Worm (Caenorhabditis elegans) whole organism, young adult: ENCODE measurements around the gene osta-3.

Experiments used
- F23B12.7 ChIP-seq: sonication (generic microtip); optimal IDR thresholded peaks from 2 replicates; lab custom pipeline; 2017; ENCODE audit warnings: missing genetic modification characterization, mild to moderate bottlenecking, missing compliant biosample characterization, antibody characterized with exemption, moderate library complexity; ENCODE audit not compliant: insufficient read depth
- F33H1.4 ChIP-seq: fragments of 200-800 bp; sonication (Bioruptor generic); IDR thresholded peaks from 2 replicates; pipeline ENCODE4 v1.3.6; 2022; ENCODE audit warnings: missing genetic modification reagents, missing genetic modification characterization, missing compliant biosample characterization
- F39B2.1 ChIP-seq: fragments of 200-800 bp; sonication (Bioruptor generic); IDR thresholded peaks from 2 replicates; pipeline ENCODE4 v1.3.6; 2022; ENCODE audit warnings: missing genetic modification reagents, missing genetic modification characterization, missing compliant biosample characterization
- F49E8.2 ChIP-seq: sonication (generic microtip); optimal IDR thresholded peaks from 3 replicates; lab custom pipeline; 2017; ENCODE audit warnings: missing genetic modification characterization, mild to moderate bottlenecking, missing compliant biosample characterization, antibody characterized with exemption, moderate library complexity; ENCODE audit not compliant: insufficient read depth
- F52B5.7 ChIP-seq: sonication (generic microtip); optimal IDR thresholded peaks from 2 replicates; lab custom pipeline; 2016; ENCODE audit warnings: mild to moderate bottlenecking, missing genetic modification characterization, missing compliant biosample characterization
- F57C9.4 ChIP-seq: sonication (generic microtip); optimal IDR thresholded peaks from 2 replicates; lab custom pipeline; 2017; ENCODE audit warnings: mild to moderate bottlenecking, missing genetic modification characterization, missing compliant biosample characterization
- Y53G8AR.9 ChIP-seq: fragments of 200-800 bp; sonication (Bioruptor generic); conservative IDR thresholded peaks from 2 replicates; pipeline ENCODE4 v1.3.6; 2022; ENCODE audit warnings: missing genetic modification reagents, missing genetic modification characterization, missing compliant biosample characterization
- Y56A3A.18 ChIP-seq: fragments of 200-800 bp; sonication (Bioruptor generic); IDR thresholded peaks from 2 replicates; pipeline ENCODE4 v1.3.6; 2022; ENCODE audit warnings: missing genetic modification reagents, missing genetic modification characterization, missing compliant biosample characterization
- ZK185.1 ChIP-seq: sonication (generic microtip); optimal IDR thresholded peaks from 2 replicates; lab custom pipeline; 2016; ENCODE audit warnings: mild to moderate bottlenecking, missing genetic modification characterization, missing compliant biosample characterization; ENCODE audit not compliant: poor library complexity, severe bottlenecking
- akir-1 ChIP-seq: fragments of 200-800 bp; sonication (Bioruptor generic); optimal IDR thresholded peaks from 2 replicates; lab custom pipeline; 2018; ENCODE audit warnings: mild to moderate bottlenecking, missing genetic modification characterization, moderate library complexity, missing compliant biosample characterization
- aptf-2 ChIP-seq: fragments of 200-800 bp; sonication (Bioruptor generic); conservative IDR thresholded peaks from 2 replicates; pipeline ENCODE4 v1.3.6; 2022; ENCODE audit warnings: missing genetic modification reagents, missing genetic modification characterization, missing compliant biosample characterization
- atf-7 ChIP-seq: sonication (generic microtip); optimal IDR thresholded peaks from 2 replicates; lab custom pipeline; 2017; ENCODE audit warnings: mild to moderate bottlenecking, missing genetic modification characterization, missing compliant biosample characterization
- athp-1 ChIP-seq: sonication (generic microtip); optimal IDR thresholded peaks from 2 replicates; lab custom pipeline; 2017; ENCODE audit warnings: mild to moderate bottlenecking, missing genetic modification characterization, missing compliant biosample characterization
- cebp-1 ChIP-seq, 2 experiments: fragments of 200-800 bp in 1 of 2; sonication (Bioruptor generic) in 1 of 2; sonication (generic microtip) in 1 of 2; IDR thresholded peaks in 1 of 2; optimal IDR thresholded peaks in 1 of 2; 2 replicates each; pipeline versions ENCODE4 v1.3.6 to Lab custom; 2017 to 2022; ENCODE audit warnings: missing compliant biosample characterization in 2 of 2, missing genetic modification characterization in 2 of 2, mild to moderate bottlenecking in 1 of 2, missing genetic modification reagents in 1 of 2, moderate library complexity in 1 of 2
- cebp-2 ChIP-seq: fragments of 200-800 bp; sonication (Bioruptor generic); IDR thresholded peaks from 2 replicates; pipeline ENCODE4 v1.3.6; 2022; ENCODE audit warnings: missing genetic modification characterization, missing compliant biosample characterization
- ceh-58 ChIP-seq: fragments of 200-800 bp; sonication (Bioruptor generic); IDR thresholded peaks from 2 replicates; pipeline ENCODE4 v1.3.6; 2022; ENCODE audit warnings: missing genetic modification characterization, missing compliant biosample characterization
- dox-1 ChIP-seq: fragments of 200-800 bp; sonication (Bioruptor generic); IDR thresholded peaks from 2 replicates; pipeline ENCODE4 v1.3.6; 2022; ENCODE audit warnings: missing genetic modification reagents, missing genetic modification characterization, missing compliant biosample characterization
- egl-18 ChIP-seq: fragments of 200-800 bp; sonication (Bioruptor generic); IDR thresholded peaks from 2 replicates; pipeline ENCODE4 v1.3.6; 2022; ENCODE audit warnings: missing genetic modification reagents, missing genetic modification characterization, missing compliant biosample characterization
- egrh-3 ChIP-seq: fragments of 200-800 bp; sonication (Bioruptor generic); IDR thresholded peaks from 2 replicates; pipeline ENCODE4 v1.3.6; 2022; ENCODE audit warnings: missing genetic modification reagents, missing genetic modification characterization, missing compliant biosample characterization
- gei-17 ChIP-seq: fragments of 200-800 bp; sonication (Bioruptor generic); optimal IDR thresholded peaks from 2 replicates; lab custom pipeline; 2018; ENCODE audit warnings: mild to moderate bottlenecking, missing genetic modification characterization, missing compliant biosample characterization
- hmg-1.2 ChIP-seq: fragments of 200-800 bp; sonication (Bioruptor generic); IDR thresholded peaks from 2 replicates; pipeline ENCODE4 v1.3.6; 2022; ENCODE audit warnings: missing genetic modification reagents, missing genetic modification characterization, missing compliant biosample characterization
- hmg-20 ChIP-seq: fragments of 200-800 bp; sonication (Bioruptor generic); IDR thresholded peaks from 2 replicates; pipeline ENCODE4 v1.3.6; 2022; ENCODE audit warnings: missing genetic modification reagents, missing genetic modification characterization, missing compliant biosample characterization
- hsf-1 ChIP-seq: fragments of 200-800 bp; sonication (Bioruptor generic); IDR thresholded peaks from 2 replicates; pipeline ENCODE4 v1.3.6; 2022; ENCODE audit warnings: missing genetic modification reagents, missing genetic modification characterization, missing compliant biosample characterization
- lin-26 ChIP-seq: fragments of 200-800 bp; sonication (Bioruptor generic); IDR thresholded peaks from 2 replicates; pipeline ENCODE4 v1.3.6; 2022; ENCODE audit warnings: missing genetic modification reagents, missing genetic modification characterization, missing compliant biosample characterization
- madf-10 ChIP-seq: sonication (generic microtip); optimal IDR thresholded peaks from 2 replicates; lab custom pipeline; 2016; ENCODE audit warnings: mild to moderate bottlenecking, missing genetic modification characterization, missing compliant biosample characterization
- madf-3 ChIP-seq: fragments of 200-800 bp; sonication (Bioruptor generic); IDR thresholded peaks from 2 replicates; pipeline ENCODE4 v1.3.6; 2022; ENCODE audit warnings: missing genetic modification reagents, missing genetic modification characterization, missing compliant biosample characterization
- mes-4 ChIP-seq: sonication (generic microtip); optimal IDR thresholded peaks from 2 replicates; lab custom pipeline; 2016; ENCODE audit warnings: missing genotype, missing genetic modification characterization, missing compliant biosample characterization
- nhr-27 ChIP-seq: fragments of 200-800 bp; sonication (Bioruptor generic); optimal IDR thresholded peaks from 2 replicates; lab custom pipeline; 2018; ENCODE audit warnings: mild to moderate bottlenecking, missing genetic modification characterization, moderate library complexity, missing compliant biosample characterization
- nhr-80 ChIP-seq: sonication (generic microtip); optimal IDR thresholded peaks from 2 replicates; lab custom pipeline; 2016; ENCODE audit warnings: missing genetic modification characterization, missing compliant biosample characterization
- nhr-90 ChIP-seq: sonication (generic microtip); optimal IDR thresholded peaks from 2 replicates; lab custom pipeline; 2016; ENCODE audit warnings: missing genotype, mild to moderate bottlenecking, missing genetic modification characterization, missing compliant biosample characterization
- repo-1 ChIP-seq: sonication (generic microtip); optimal IDR thresholded peaks from 2 replicates; lab custom pipeline; 2017; ENCODE audit warnings: mild to moderate bottlenecking, missing genetic modification characterization, missing compliant biosample characterization
- sdz-38 ChIP-seq: sonication (generic microtip); optimal IDR thresholded peaks from 2 replicates; lab custom pipeline; 2016; ENCODE audit warnings: missing genotype, missing genetic modification characterization, missing compliant biosample characterization
- snpc-1.3 ChIP-seq: sonication (generic microtip); optimal IDR thresholded peaks from 2 replicates; lab custom pipeline; 2017; ENCODE audit warnings: missing genetic modification characterization, mild to moderate bottlenecking, missing compliant biosample characterization, antibody characterized with exemption, moderate library complexity, missing genotype, missing genetic modification reagents; ENCODE audit not compliant: insufficient read depth
- somi-1 ChIP-seq: fragments of 200-800 bp; sonication (Bioruptor generic); optimal IDR thresholded peaks from 2 replicates; lab custom pipeline; 2018; ENCODE audit warnings: mild to moderate bottlenecking, missing genetic modification characterization, missing compliant biosample characterization
- tbp1 ChIP-seq: fragments of 200-800 bp; sonication (Bioruptor generic); optimal IDR thresholded peaks from 2 replicates; lab custom pipeline; 2018; ENCODE audit warnings: mild to moderate bottlenecking, missing genetic modification characterization, missing compliant biosample characterization
- tbx-9 ChIP-seq: sonication (generic microtip); optimal IDR thresholded peaks from 2 replicates; lab custom pipeline; 2016; ENCODE audit warnings: borderline replicate concordance, missing genetic modification characterization, inconsistent platforms, missing compliant biosample characterization
- xnd-1 ChIP-seq: sonication (generic microtip); optimal IDR thresholded peaks from 2 replicates; lab custom pipeline; 2016; ENCODE audit warnings: missing genotype, missing genetic modification reagents, missing genetic modification characterization, missing compliant biosample characterization
- zfh-2 ChIP-seq: fragments of 200-800 bp; sonication (Bioruptor generic); conservative IDR thresholded peaks from 2 replicates; pipeline ENCODE4 v1.3.6; 2022; ENCODE audit warnings: missing genetic modification reagents, missing genetic modification characterization, missing compliant biosample characterization
- zim-3 ChIP-seq: sonication (generic microtip); optimal IDR thresholded peaks from 2 replicates; lab custom pipeline; 2017; ENCODE audit warnings: mild to moderate bottlenecking, missing genetic modification characterization, moderate library complexity, missing compliant biosample characterization
- ztf-25 ChIP-seq: fragments of 200-800 bp; sonication (Bioruptor generic); IDR thresholded peaks from 2 replicates; pipeline ENCODE4 v1.3.6; 2022; ENCODE audit warnings: missing genetic modification reagents, missing genetic modification characterization, missing compliant biosample characterization

Gene osta-3

DNA sequence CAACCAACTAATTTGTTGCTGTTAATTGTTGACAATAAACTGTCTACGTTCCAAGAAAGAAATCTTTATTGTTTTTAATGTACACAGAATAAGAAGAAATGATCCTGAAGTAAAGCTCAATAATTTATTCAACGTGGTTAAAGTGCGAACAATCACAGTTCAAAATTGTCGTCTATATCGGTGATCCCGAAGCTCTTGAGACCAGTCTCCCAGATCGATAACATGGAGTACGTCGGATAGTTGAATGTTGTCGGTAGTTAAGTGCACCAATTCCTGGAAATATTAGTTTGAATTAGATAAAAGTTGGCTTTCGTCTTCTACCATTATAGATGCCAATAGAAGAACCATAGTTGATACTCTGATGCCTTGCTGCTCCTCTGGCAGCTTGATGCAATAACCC, 3.8 kb downstream of the osta-3 start (continued):
- TF ChIP-seq F49E8.2, result peak; percentile 42
- no peak for TF ChIP-seq atf-7
- TF ChIP-seq egl-18 (GFP tag; lab: Robert Waterston, UW), result no peak
- TF ChIP-seq cebp-1 (GFP tag; IDR thresholded peaks at IDR 0.05; lab: Robert Waterston, UW), result no peak
- peak; percentile 2 for TF ChIP-seq cebp-1 (tag; optimal IDR thresholded peaks at IDR 0.05; lab: Kevin White, UChicago)
- no peak for TF ChIP-seq xnd-1 (tag; lab: Kevin White, UChicago)
- TF ChIP-seq dox-1 (GFP tag; lab: Robert Waterston, UW), result no peak
- TF ChIP-seq F33H1.4, result peak; percentile 36
- TF ChIP-seq madf-3, result 0 out of 2 replicates have a peak, but pooled peaks have one; percentile 13

DNA sequence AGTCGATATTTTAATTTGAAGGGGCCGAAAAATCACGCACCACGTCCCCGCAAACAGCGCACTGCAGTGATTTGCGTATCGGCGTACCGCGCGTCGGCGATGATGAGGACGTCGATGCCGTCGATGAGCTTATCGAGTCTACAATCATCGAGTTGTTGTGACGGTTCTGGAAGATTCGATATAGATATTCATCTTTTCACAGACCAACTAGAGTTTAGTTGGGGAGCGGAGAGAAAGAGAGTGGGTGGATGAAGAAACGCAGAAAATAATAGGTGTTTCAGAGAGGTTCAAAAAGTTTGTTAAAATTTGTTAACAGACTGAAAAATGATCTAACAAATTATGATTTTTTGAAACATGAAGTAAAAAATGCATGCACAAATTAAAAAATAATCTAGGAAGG, 6.0 kb downstream of the osta-3 start, which contains the start of gene nhr-61:
Gene nhr-61 (minus strand): TSS at position 168 of the 400 bp plus-strand sequence.
- TF ChIP-seq ceh-58 (GFP tag; lab: Robert Waterston, UW) (no peak), ZK185.1 (tag; lab: Kevin White, UChicago) (no peak), egrh-3 (GFP tag; lab: Robert Waterston, UW) (no peak), somi-1 (GFP tag; lab: Kevin White, UChicago) (no peak), gei-17 (GFP tag; lab: Kevin White, UChicago) (no peak), F57C9.4 (tag; lab: Kevin White, UChicago) (no peak), repo-1 (tag; lab: Kevin White, UChicago) (no peak), aptf-2 (GFP tag; lab: Robert Waterston, UW) (no peak), nhr-27 (tag; lab: Kevin White, UChicago) (no peak), F39B2.1 (GFP tag; lab: Robert Waterston, UW) (no peak), cebp-2 (GFP tag; lab: Robert Waterston, UW) (no peak), sdz-38 (no peak), madf-10 (tag; lab: Kevin White, UChicago) (no peak), mes-4 (tag; lab: Kevin White, UChicago) (no peak), hmg-20 (no peak), tbx-9 (tag; lab: Kevin White, UChicago) (no peak), ztf-25 (GFP tag; lab: Robert Waterston, UW) (no peak)

DNA sequence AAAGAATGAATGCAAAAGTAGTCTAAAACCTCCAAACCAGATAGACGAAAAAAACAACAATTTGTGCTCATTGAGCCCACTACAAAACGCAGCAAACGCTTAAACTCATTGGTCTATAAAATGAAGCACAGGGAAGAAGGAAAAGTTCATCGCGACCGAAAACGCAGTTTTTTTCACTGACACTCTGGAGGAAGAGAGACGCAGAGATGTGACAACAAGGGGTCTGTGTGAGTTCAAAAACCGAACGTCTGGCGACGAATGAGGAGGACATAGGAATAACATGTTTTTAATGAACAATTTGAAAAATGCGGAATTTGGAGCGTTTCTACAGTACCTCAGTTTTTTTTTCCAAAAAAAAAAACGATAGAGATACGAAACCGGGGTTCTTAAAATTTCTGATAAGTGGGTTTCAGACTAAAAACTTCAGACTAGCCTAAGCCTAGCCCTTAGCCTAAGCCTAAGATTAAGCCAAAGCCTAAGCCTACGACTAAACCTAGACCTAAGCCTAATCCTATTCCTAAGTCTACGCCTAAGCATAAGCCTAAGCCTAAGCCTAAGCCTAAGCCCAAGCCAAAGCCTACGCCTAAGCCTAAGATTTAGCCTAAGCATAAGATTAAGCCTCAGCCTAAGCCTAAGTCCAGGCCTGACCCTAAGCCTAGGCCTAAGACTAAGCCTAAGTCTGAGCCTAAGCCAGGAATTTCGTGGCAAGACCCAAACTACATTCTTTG, 7.1 kb downstream of the osta-3 start:
- TF ChIP-seq hmg-1.2 (GFP tag; lab: Robert Waterston, UW) (peak; percentile 25; the same call in 1 of the 2 replicates), gei-17 (GFP tag; lab: Kevin White, UChicago) (no peak), F52B5.7 (tag; lab: Kevin White, UChicago) (no peak), nhr-80 (tag; lab: Kevin White, UChicago) (peak; percentile 32)
- TF ChIP-seq, all 124 proteins: peak for 2

DNA sequence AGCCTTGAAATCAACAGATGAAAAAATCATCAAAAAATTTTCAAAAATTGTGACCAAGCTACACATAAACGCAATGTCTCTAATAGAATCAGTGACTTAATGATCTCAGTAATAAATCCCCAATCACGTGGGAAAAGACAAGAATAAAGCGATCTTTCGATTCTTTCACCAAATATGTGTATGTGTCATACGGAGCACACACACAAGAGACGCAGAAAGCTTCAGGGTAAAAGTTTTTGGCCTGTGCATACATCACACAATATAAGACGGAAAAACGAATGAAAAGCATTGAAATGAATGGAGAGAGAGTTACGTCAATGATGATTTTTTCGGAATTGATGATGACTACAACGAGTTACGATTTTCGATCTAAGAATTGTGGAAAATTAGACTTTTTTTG, 8.1 kb downstream of the osta-3 start:
- TF ChIP-seq nhr-80 (tag; lab: Kevin White, UChicago) (peak; percentile 16), akir-1 (GFP tag; lab: Kevin White, UChicago) (no peak), tbp1 (GFP tag; lab: Kevin White, UChicago) (no peak), nhr-27 (tag; lab: Kevin White, UChicago) (no peak)

DNA sequence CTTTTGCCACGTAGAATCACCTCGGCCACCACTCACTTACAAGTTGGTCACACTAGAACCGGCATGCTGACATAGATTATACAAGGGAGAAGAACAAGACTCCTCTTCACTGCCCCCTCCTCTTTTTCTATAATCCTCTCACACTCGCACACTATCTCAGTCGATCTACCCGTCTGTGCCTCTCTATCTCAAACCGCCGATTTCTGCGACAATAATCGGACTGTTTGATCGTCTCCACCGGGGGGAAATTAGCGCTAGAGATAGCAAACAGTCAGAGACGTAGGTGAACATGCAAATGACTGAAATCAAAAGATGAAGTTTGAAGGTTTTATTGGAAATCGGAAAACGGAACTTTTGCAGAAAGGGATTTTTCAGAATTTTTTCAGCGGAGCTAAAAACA, 10.1 kb downstream of the osta-3 start:
- TF ChIP-seq athp-1, result no peak
- no peak for TF ChIP-seq Y53G8AR.9 (GFP tag; lab: Robert Waterston, UW)
- TF ChIP-seq cebp-2 (GFP tag; lab: Robert Waterston, UW), result no peak
- no peak for TF ChIP-seq F23B12.7 (tag; lab: Kevin White, UChicago)
- 0 out of 2 replicates have a peak, but pooled peaks have one; percentile 30 for TF ChIP-seq zfh-2 (GFP tag; lab: Robert Waterston, UW)
- peak; percentile 71 for TF ChIP-seq dox-1 (GFP tag; lab: Robert Waterston, UW)
- TF ChIP-seq hsf-1 (GFP tag; lab: Robert Waterston, UW), result no peak
- 0 out of 2 replicates have a peak, but pooled peaks have one; percentile 33 for TF ChIP-seq Y56A3A.18 (GFP tag; lab: Robert Waterston, UW)
- TF ChIP-seq gei-17 (GFP tag; lab: Kevin White, UChicago), result no peak
- TF ChIP-seq snpc-1.3 (tag; lab: Kevin White, UChicago), result no peak
- no peak for TF ChIP-seq nhr-90 (tag; lab: Kevin White, UChicago)
- TF ChIP-seq lin-26, result peak; percentile 33; the same call in 1 of the 2 replicates
- TF ChIP-seq zim-3 (tag; lab: Kevin White, UChicago), result no peak
